Fruit fly (Drosophila melanogaster) whole organism, embryonic: ENCODE results near the gene ppk11.
A peak's percentile ranks its signal among the peaks of the same experiment; 100 is the strongest.

Experiments
- Abd-B ChIP-seq: fragments of 200-800 bp; sonication (Bioruptor generic); optimal IDR thresholded peaks from 2 replicates; lab custom pipeline; 2018; ENCODE audit warnings: missing biosample characterization, mild to moderate bottlenecking, missing genetic modification characterization, moderate library complexity
- Antp ChIP-seq: fragments of 200-800 bp; sonication (Bioruptor generic); optimal IDR thresholded peaks from 3 replicates; lab custom pipeline; 2016; ENCODE audit warnings: missing biosample characterization, missing genetic modification characterization
- CG10366 ChIP-seq: fragments of 200-800 bp; sonication (Bioruptor generic); IDR thresholded peaks from 2 replicates; pipeline ENCODE4 v1.3.6; 2022; ENCODE audit warnings: missing biosample characterization, missing genetic modification characterization
- CG11695 ChIP-seq: fragments of 200-800 bp; sonication (Bioruptor generic); IDR thresholded peaks from 3 replicates; pipeline ENCODE4 v1.3.6; 2022; ENCODE audit warnings: missing biosample characterization, missing genetic modification characterization
- CG12104 ChIP-seq: fragments of 200-800 bp; sonication (Bioruptor generic); optimal IDR thresholded peaks from 3 replicates; lab custom pipeline; 2016; ENCODE audit warnings: missing biosample characterization, missing genetic modification characterization
- CG12391 ChIP-seq: fragments of 200-800 bp; sonication (Bioruptor generic); optimal IDR thresholded peaks from 3 replicates; lab custom pipeline; 2018; ENCODE audit warnings: missing biosample characterization, mild to moderate bottlenecking, missing genetic modification characterization, moderate library complexity
- CG13123 ChIP-seq: fragments of 200-800 bp; sonication (Bioruptor generic); optimal IDR thresholded peaks from 2 replicates; lab custom pipeline; 2016; ENCODE audit warnings: missing biosample characterization, missing genetic modification characterization
- CG14050 ChIP-seq: fragments of 200-800 bp; sonication (Bioruptor generic); IDR thresholded peaks from 3 replicates; pipeline ENCODE4 v1.3.6; 2022; ENCODE audit warnings: missing biosample characterization, missing genetic modification characterization
- CG14441 ChIP-seq: fragments of 200-800 bp; sonication (Bioruptor generic); IDR thresholded peaks from 2 replicates; pipeline ENCODE4 v1.3.6; 2022; ENCODE audit warnings: missing biosample characterization, missing genetic modification characterization
- CG1792 ChIP-seq: fragments of 200-800 bp; sonication (Bioruptor generic); optimal IDR thresholded peaks from 2 replicates; lab custom pipeline; 2016; ENCODE audit warnings: missing biosample characterization, missing genetic modification characterization
- CG2678 ChIP-seq: fragments of 200-800 bp; sonication (Bioruptor generic); optimal IDR thresholded peaks from 3 replicates; lab custom pipeline; 2019; ENCODE audit warnings: missing biosample characterization, mild to moderate bottlenecking, missing genetic modification characterization, moderate library complexity
- CG30020 ChIP-seq: fragments of 200-800 bp; optimal IDR thresholded peaks from 2 replicates; lab custom pipeline; 2019; ENCODE audit warnings: missing biosample characterization, mild to moderate bottlenecking, missing genetic modification characterization, moderate library complexity
- CG30431 ChIP-seq: fragments of 200-800 bp; sonication (Bioruptor generic); optimal IDR thresholded peaks from 2 replicates; lab custom pipeline; 2017; ENCODE audit warnings: missing biosample characterization, missing genetic modification characterization
- CG3407 ChIP-seq: fragments of 200-800 bp; sonication (Bioruptor generic); optimal IDR thresholded peaks from 2 replicates; lab custom pipeline; 2018; ENCODE audit warnings: missing biosample characterization, mild to moderate bottlenecking, missing genetic modification characterization
- CG4360 ChIP-seq: fragments of 200-800 bp; sonication (Bioruptor generic); IDR thresholded peaks from 2 replicates; pipeline ENCODE4 v1.3.6; 2022; ENCODE audit warnings: missing biosample characterization, missing genetic modification characterization
- CG43689 ChIP-seq: fragments of 200-800 bp; sonication (Bioruptor generic); IDR thresholded peaks from 2 replicates; pipeline ENCODE4 v1.3.6; 2022; ENCODE audit warnings: missing biosample characterization, missing genetic modification characterization
- CG5180 ChIP-seq: fragments of 200-800 bp; sonication (Bioruptor generic); optimal IDR thresholded peaks from 3 replicates; lab custom pipeline; 2017; ENCODE audit warnings: missing biosample characterization, missing genetic modification characterization, mild to moderate bottlenecking, moderate library complexity, missing genetic modification reagents
- CG6175 ChIP-seq: fragments of 200-800 bp; sonication (Bioruptor generic); IDR thresholded peaks from 3 replicates; pipeline ENCODE4 v1.3.6; 2022; ENCODE audit warnings: missing biosample characterization, missing genetic modification characterization
- CG7556 ChIP-seq: fragments of 200-800 bp; sonication (Bioruptor generic); optimal IDR thresholded peaks from 2 replicates; lab custom pipeline; 2017; ENCODE audit warnings: missing biosample characterization, mild to moderate bottlenecking, missing genetic modification characterization
- CG8478 ChIP-seq: fragments of >200 bp; optimal IDR thresholded peaks from 2 replicates; lab custom pipeline; 2018
- CG8924 ChIP-seq: fragments of 200-800 bp; optimal IDR thresholded peaks from 3 replicates; lab custom pipeline; 2019; ENCODE audit warnings: missing biosample characterization, mild to moderate bottlenecking, missing genetic modification characterization, moderate library complexity
- Chrac-16 ChIP-seq: fragments of 200-800 bp; sonication (Bioruptor generic); optimal IDR thresholded peaks from 3 replicates; lab custom pipeline; 2016; ENCODE audit warnings: missing biosample characterization, missing genetic modification characterization
- Dek ChIP-seq: fragments of 200-800 bp; sonication (Bioruptor generic); optimal IDR thresholded peaks from 3 replicates; lab custom pipeline; 2019; ENCODE audit warnings: missing biosample characterization, mild to moderate bottlenecking, missing genetic modification characterization, moderate library complexity
- Dll ChIP-seq: fragments of 200-800 bp; sonication (Bioruptor generic); IDR thresholded peaks from 4 replicates; pipeline ENCODE4 v1.3.6; 2022; ENCODE audit warnings: missing biosample characterization, missing genetic modification characterization; ENCODE audit not compliant: partially characterized antibody
- Doc2 ChIP-seq: fragments of 200-800 bp; sonication (Bioruptor generic); IDR thresholded peaks from 2 replicates; pipeline ENCODE4 v1.3.6; 2022; ENCODE audit warnings: missing biosample characterization, missing genetic modification characterization
- Hey ChIP-seq: fragments of 200-800 bp; sonication (Bioruptor generic); optimal IDR thresholded peaks from 3 replicates; lab custom pipeline; 2018; ENCODE audit warnings: missing biosample characterization, mild to moderate bottlenecking, missing genetic modification characterization
- MESR4 ChIP-seq: fragments of 200-800 bp; sonication (Bioruptor generic); optimal IDR thresholded peaks from 2 replicates; lab custom pipeline; 2018; ENCODE audit warnings: missing biosample characterization, mild to moderate bottlenecking, missing genetic modification characterization, moderate library complexity
- Max ChIP-seq: fragments of 200-800 bp; sonication (Bioruptor generic); optimal IDR thresholded peaks from 2 replicates; lab custom pipeline; 2016; ENCODE audit warnings: missing biosample characterization, mild to moderate bottlenecking, missing genetic modification characterization
- NC2β ChIP-seq: fragments of 200-800 bp; sonication (Bioruptor generic); optimal IDR thresholded peaks from 2 replicates; lab custom pipeline; 2016; ENCODE audit warnings: missing biosample characterization, missing genetic modification characterization
- NfI ChIP-seq: fragments of 200-800 bp; sonication (Bioruptor generic); optimal IDR thresholded peaks from 3 replicates; lab custom pipeline; 2018; ENCODE audit warnings: missing biosample characterization, mild to moderate bottlenecking, missing genetic modification characterization, moderate library complexity
- Opbp ChIP-seq: fragments of 200-800 bp; sonication (Bioruptor generic); IDR thresholded peaks from 3 replicates; pipeline ENCODE4 v1.3.6; 2022; ENCODE audit warnings: missing biosample characterization, missing genetic modification characterization; ENCODE audit not compliant: partially characterized antibody
- PHDP ChIP-seq: fragments of 200-800 bp; sonication (Bioruptor generic); optimal IDR thresholded peaks from 3 replicates; lab custom pipeline; 2018; ENCODE audit warnings: missing biosample characterization, mild to moderate bottlenecking, missing genetic modification characterization, moderate library complexity
- Spps ChIP-seq: fragments of 200-800 bp; sonication (Bioruptor generic); optimal IDR thresholded peaks from 2 replicates; lab custom pipeline; 2018; ENCODE audit warnings: missing biosample characterization, mild to moderate bottlenecking, missing genetic modification characterization
- Tbp ChIP-seq: fragments of >200 bp; optimal IDR thresholded peaks from 2 replicates; lab custom pipeline; 2018; ENCODE audit warnings: missing biosample characterization, missing genetic modification characterization
- Xbp1 ChIP-seq: fragments of 200-800 bp; sonication (Bioruptor generic); optimal IDR thresholded peaks from 3 replicates; lab custom pipeline; 2016; ENCODE audit warnings: missing biosample characterization, mild to moderate bottlenecking, missing genetic modification characterization
- YL-1 ChIP-seq: fragments of 200-800 bp; sonication (Bioruptor generic); optimal IDR thresholded peaks from 3 replicates; lab custom pipeline; 2017; ENCODE audit warnings: missing biosample characterization, mild to moderate bottlenecking, missing genetic modification characterization
- danr ChIP-seq: fragments of 200-800 bp; sonication (Bioruptor generic); IDR thresholded peaks from 2 replicates; pipeline ENCODE4 v1.3.6; 2022; ENCODE audit warnings: missing biosample characterization, missing genetic modification characterization
- ftz-f1 ChIP-seq: fragments of 200-800 bp; sonication (Bioruptor generic); optimal IDR thresholded peaks from 2 replicates; lab custom pipeline; 2016; ENCODE audit warnings: missing biosample characterization, missing genetic modification characterization
- fu2 ChIP-seq: fragments of 200-800 bp; sonication (Bioruptor generic); optimal IDR thresholded peaks from 2 replicates; lab custom pipeline; 2016; ENCODE audit warnings: missing biosample characterization, missing genetic modification characterization
- gce ChIP-seq: fragments of 200-800 bp; sonication (Bioruptor generic); IDR thresholded peaks from 3 replicates; pipeline ENCODE4 v1.3.6; 2022; ENCODE audit warnings: missing biosample characterization, missing genetic modification characterization
- gcm ChIP-seq: fragments of 200-800 bp; sonication (Bioruptor generic); optimal IDR thresholded peaks from 2 replicates; lab custom pipeline; 2019; ENCODE audit warnings: missing biosample characterization, mild to moderate bottlenecking, missing genetic modification characterization, moderate library complexity
- hth ChIP-seq: fragments of >200 bp; optimal IDR thresholded peaks from 2 replicates; lab custom pipeline; 2017; ENCODE audit warnings: inconsistent platforms
- jumu ChIP-seq: fragments of 200-800 bp; sonication (Bioruptor generic); optimal IDR thresholded peaks from 3 replicates; lab custom pipeline; 2016; ENCODE audit warnings: missing biosample characterization, missing genetic modification characterization
- oc ChIP-seq: fragments of 200-800 bp; sonication (Bioruptor generic); optimal IDR thresholded peaks from 2 replicates; lab custom pipeline; 2018; ENCODE audit warnings: missing biosample characterization, mild to moderate bottlenecking, missing genetic modification characterization, moderate library complexity
- pita ChIP-seq: fragments of 200-800 bp; sonication (Bioruptor generic); optimal IDR thresholded peaks from 2 replicates; lab custom pipeline; 2017; ENCODE audit warnings: missing biosample characterization, mild to moderate bottlenecking, missing genetic modification characterization
- prd ChIP-seq, 3 experiments: fragments of >200 bp in 2 of 3; fragments of 200-800 bp in 1 of 3; sonication (Bioruptor generic) in 1 of 3; optimal IDR thresholded peaks in 2 of 3; IDR thresholded peaks in 1 of 3; 2 replicates in 2 of 3; 3 replicates in 1 of 3; pipeline versions ENCODE4 v1.3.6 to Lab custom; 2017 to 2022; ENCODE audit warnings: missing biosample characterization in 1 of 3, missing genetic modification characterization in 1 of 3
- salm ChIP-seq: fragments of 200-800 bp; sonication (Bioruptor generic); optimal IDR thresholded peaks from 2 replicates; lab custom pipeline; 2018; ENCODE audit warnings: missing biosample characterization, mild to moderate bottlenecking, missing genetic modification characterization
- slbo ChIP-seq: fragments of 200-800 bp; sonication (Bioruptor generic); IDR thresholded peaks from 2 replicates; pipeline ENCODE4 v1.3.6; 2022; ENCODE audit warnings: missing biosample characterization, missing genetic modification characterization
- slp2 ChIP-seq: fragments of 200-800 bp; sonication (Bioruptor generic); optimal IDR thresholded peaks from 2 replicates; lab custom pipeline; 2016; ENCODE audit warnings: missing biosample characterization, missing genetic modification characterization
- sqz ChIP-seq: fragments of 200-800 bp; sonication (Bioruptor generic); optimal IDR thresholded peaks from 3 replicates; lab custom pipeline; 2018; ENCODE audit warnings: missing biosample characterization, mild to moderate bottlenecking, missing genetic modification characterization
- tll ChIP-seq, 2 experiments: fragments of 200-800 bp in 1 of 2; fragments of >200 bp in 1 of 2; sonication (Bioruptor generic) in 1 of 2; optimal IDR thresholded peaks; 2 replicates each; lab custom pipeline; 2017 to 2019; ENCODE audit warnings: missing biosample characterization in 2 of 2, missing genetic modification characterization in 2 of 2, mild to moderate bottlenecking in 1 of 2, moderate library complexity in 1 of 2

Gene ppk11

dm6 chr2L:9774980-9775628 lies at the start of gene ppk11, which contains the start of gene ppk16 (continued):
- TF ChIP-seq gce (GFP tag; lab: Robert Waterston, UW) (no peak), Hey (no peak), Xbp1 (GFP tag; lab: Kevin White, UChicago) (no peak), CG30431 (GFP tag; lab: Kevin White, UChicago) (no peak), ftz-f1 (no peak), hth (lab: Kevin White, UChicago) (no peak), sqz (GFP tag; lab: Kevin White, UChicago) (no peak), CG6175 (no peak), pita (GFP tag; lab: Kevin White, UChicago) (no peak), CG8478 (lab: Kevin White, UChicago) (no peak), MESR4 (GFP tag; lab: Kevin White, UChicago) (no peak), CG11695 (GFP tag; lab: Robert Waterston, UW) (no peak), CG1792 (peak; percentile 37), Chrac-16 (no peak), Dek (tag; lab: Kevin White, UChicago) (no peak), PHDP (peak; percentile 46), CG30020 (no peak), CG4360 (no peak), Dll (GFP tag; lab: Robert Waterston, UW) (no peak), Tbp (GFP tag; lab: Kevin White, UChicago) (no peak), NfI (GFP tag; lab: Kevin White, UChicago) (no peak), salm (tag; lab: Kevin White, UChicago) (no peak), CG7556 (GFP tag; lab: Kevin White, UChicago) (no peak), YL-1 (GFP tag; lab: Kevin White, UChicago) (no peak), CG43689 (GFP tag; lab: Robert Waterston, UW) (no peak), CG2678 (tag; lab: Kevin White, UChicago) (peak; percentile 60), tll (GFP tag; optimal IDR thresholded peaks at IDR 0.05; lab: Kevin White, UChicago) (no peak), gcm (no peak), jumu (GFP tag; lab: Kevin White, UChicago) (no peak), Antp (GFP tag; lab: Kevin White, UChicago) (no peak), CG10366 (no peak), slbo (GFP tag; lab: Robert Waterston, UW) (no peak), CG14050 (no peak), oc (tag; lab: Kevin White, UChicago) (no peak), prd (optimal IDR thresholded peaks at IDR 0.05; lab: Kevin White, UChicago) (no peak), prd (GFP tag; IDR thresholded peaks at IDR 0.05; lab: Robert Waterston, UW) (no peak), CG13123 (GFP tag; lab: Kevin White, UChicago) (no peak), Abd-B (GFP tag; lab: Kevin White, UChicago) (no peak), Doc2 (GFP tag; lab: Robert Waterston, UW) (no peak), Opbp (GFP tag; lab: Robert Waterston, UW) (no peak), danr (GFP tag; lab: Robert Waterston, UW) (no peak), CG5180 (GFP tag; lab: Kevin White, UChicago) (no peak), CG14441 (GFP tag; lab: Robert Waterston, UW) (no peak), CG3407 (GFP tag; lab: Kevin White, UChicago) (no peak), Max (GFP tag; lab: Kevin White, UChicago) (no peak), NC2β (GFP tag; lab: Kevin White, UChicago) (peak; percentile 13), Spps (no peak), CG8924 (tag; lab: Kevin White, UChicago) (no peak), slp2 (GFP tag; lab: Kevin White, UChicago) (no peak), CG12391 (tag; lab: Kevin White, UChicago) (no peak), CG12104 (GFP tag; lab: Kevin White, UChicago) (no peak), fu2 (GFP tag; lab: Kevin White, UChicago) (no peak)
